Fruit fly (Drosophila melanogaster): Measurements from ENCODE around the gene sqz.

sqz gene

dm6 chr3R:19118505-19119138, 45.4 kb upstream of the sqz start (continued):
- TF ChIP-seq hkb (optimal IDR thresholded peaks at IDR 0.05) (no peak), hkb (GFP tag; IDR thresholded peaks at IDR 0.05) (peak; percentile 42; the same call in 1 of the 2 replicates), Ptx1 (GFP tag; IDR thresholded peaks at IDR 0.05) (peak; percentile 67), az2 (GFP tag; optimal IDR thresholded peaks at IDR 0.05) (peak; percentile 22), cad (GFP tag; optimal IDR thresholded peaks at IDR 0.05) (no peak), CG10366 (GFP tag; IDR thresholded peaks at IDR 0.05) (peak; percentile 49; the same call in 1 of the 2 replicates), cas (GFP tag; IDR thresholded peaks at IDR 0.05) (no peak), otp (GFP tag; IDR thresholded peaks at IDR 0.05) (peak; percentile 61; the same call in 1 of the 3 replicates), Dek (tag; optimal IDR thresholded peaks at IDR 0.05) (no peak), MBD-R2 (GFP tag; IDR thresholded peaks at IDR 0.05) (no peak), peb (GFP tag; IDR thresholded peaks at IDR 0.05) (peak; percentile 44), Pdp1 (GFP tag; optimal IDR thresholded peaks at IDR 0.05) (peak in 1 of 2 experiments; percentile 5), CG3847 (GFP tag; IDR thresholded peaks at IDR 0.05) (no peak), CG17361 (GFP tag; IDR thresholded peaks at IDR 0.05) (peak; percentile 21; the same call in 1 of the 3 replicates), CG2678 (tag; optimal IDR thresholded peaks at IDR 0.05) (no peak), dmrt99B (tag; optimal IDR thresholded peaks at IDR 0.05) (peak; percentile 43), zfh1 (GFP tag; IDR thresholded peaks at IDR 0.05) (peak; percentile 66), CG34376 (GFP tag; optimal IDR thresholded peaks at IDR 0.05) (no peak), Xrp1 (GFP tag; IDR thresholded peaks at IDR 0.05) (peak; percentile 60; the same call in 1 of the 2 replicates), gt (GFP tag; IDR thresholded peaks at IDR 0.05) (0 out of 2 replicates have a peak, but pooled peaks have one; percentile 46), ash1 (GFP tag; optimal IDR thresholded peaks at IDR 0.05) (no peak), CG16863 (GFP tag; optimal IDR thresholded peaks at IDR 0.05) (peak; percentile 14), exex (tag; optimal IDR thresholded peaks at IDR 0.05) (no peak), CG9609 (GFP tag; optimal IDR thresholded peaks at IDR 0.05) (no peak), Deaf1 (tag; optimal IDR thresholded peaks at IDR 0.05) (no peak), Blimp-1 (GFP tag; optimal IDR thresholded peaks at IDR 0.05) (peak; percentile 47), CG13775 (GFP tag; optimal IDR thresholded peaks at IDR 0.05) (no peak), CG14860 (GFP tag; IDR thresholded peaks at IDR 0.05; ENCODE audit: partially characterized antibody) (no peak), jing (GFP tag; optimal IDR thresholded peaks at IDR 0.05) (peak; percentile 12), CG10274 (GFP tag; optimal IDR thresholded peaks at IDR 0.05) (no peak), Gug (GFP tag; IDR thresholded peaks at IDR 0.05) (peak; percentile 52; the same call in 2 of the 4 replicates), grn (GFP tag; optimal IDR thresholded peaks at IDR 0.05) (no peak), CG17385 (GFP tag; optimal IDR thresholded peaks at IDR 0.05) (no peak), fd96Cb (tag; optimal IDR thresholded peaks at IDR 0.05) (peak; percentile 22), CG7839 (tag; optimal IDR thresholded peaks at IDR 0.05) (peak; percentile 39), CG14441 (GFP tag; IDR thresholded peaks at IDR 0.05) (0 out of 2 replicates have a peak, but pooled peaks have one; percentile 25), esg (GFP tag; conservative IDR thresholded peaks at IDR 0.05) (peak; percentile 28; the same call in 1 of the 2 replicates), tin (GFP tag; optimal IDR thresholded peaks at IDR 0.05) (peak; percentile 11), H15 (GFP tag; IDR thresholded peaks at IDR 0.05) (peak; percentile 53; the same call in 1 of the 3 replicates), tgo (GFP tag; IDR thresholded peaks at IDR 0.05) (peak; percentile 33; the same call in 1 of the 3 replicates), sens-2 (GFP tag; IDR thresholded peaks at IDR 0.05) (peak; percentile 44; the same call in 1 of the 2 replicates), CG16779 (GFP tag; IDR thresholded peaks at IDR 0.05) (no peak), chif (GFP tag; optimal IDR thresholded peaks at IDR 0.05) (peak in 1 of 2 experiments; percentile 27), CG11504 (tag; optimal IDR thresholded peaks at IDR 0.05) (peak; percentile 66), tio (GFP tag; optimal IDR thresholded peaks at IDR 0.05) (peak; percentile 10), CkIIα-i1 (GFP tag; IDR thresholded peaks at IDR 0.05) (no peak), Dll (GFP tag; IDR thresholded peaks at IDR 0.05; ENCODE audit: partially characterized antibody) (no peak), CG12391 (tag; optimal IDR thresholded peaks at IDR 0.05) (peak; percentile 31), CG32772 (GFP tag; IDR thresholded peaks at IDR 0.05) (0 out of 2 replicates have a peak, but pooled peaks have one; percentile 48), CG11456 (GFP tag; IDR thresholded peaks at IDR 0.05) (peak; percentile 72; the same call in 2 of the 3 replicates)

Measured in whole organism, embryonic.